Worm (Caenorhabditis elegans) whole organism, young adult: ENCODE data around the gene C10A4.9.

Source experiments
- madf-8 ChIP-seq: fragments of 200-800 bp; sonication (Bioruptor generic); conservative IDR thresholded peaks from 2 replicates; pipeline ENCODE4 v1.3.6; 2022; ENCODE audit warnings: missing genetic modification reagents, missing genetic modification characterization, missing compliant biosample characterization
- snpc-3.4 ChIP-seq: sonication (generic microtip); optimal IDR thresholded peaks from 2 replicates; lab custom pipeline; 2017; ENCODE audit warnings: missing genetic modification characterization, mild to moderate bottlenecking, missing compliant biosample characterization, antibody characterized with exemption, moderate library complexity, missing genotype, missing genetic modification reagents

DNA sequence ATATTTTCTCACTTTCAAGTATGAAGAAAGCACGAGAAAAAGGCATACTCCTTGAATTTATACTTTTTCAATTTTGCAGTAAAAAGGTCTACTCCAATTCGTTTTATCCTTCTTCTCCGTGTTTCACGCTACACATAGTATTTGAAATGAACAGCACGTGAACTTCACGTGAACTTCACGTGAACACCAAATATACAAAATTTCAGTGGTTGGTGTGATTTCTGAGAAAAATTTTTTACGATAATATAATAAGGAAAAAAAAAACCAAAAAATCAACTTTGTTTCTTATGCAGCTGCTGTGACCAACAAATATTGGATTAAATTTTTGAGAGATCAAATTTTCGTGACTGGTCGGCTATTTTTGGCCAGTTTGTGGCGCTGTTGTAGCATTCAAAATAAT, 25.8 kb downstream of the C10A4.9 start:
- TF ChIP-seq snpc-3.4 (tag; lab: Kevin White, UChicago) (no peak), madf-8 (GFP tag; lab: Robert Waterston, UW) (no peak)
